Worm (Caenorhabditis elegans): ENCODE results near the gene F21A3.3.

DNA sequence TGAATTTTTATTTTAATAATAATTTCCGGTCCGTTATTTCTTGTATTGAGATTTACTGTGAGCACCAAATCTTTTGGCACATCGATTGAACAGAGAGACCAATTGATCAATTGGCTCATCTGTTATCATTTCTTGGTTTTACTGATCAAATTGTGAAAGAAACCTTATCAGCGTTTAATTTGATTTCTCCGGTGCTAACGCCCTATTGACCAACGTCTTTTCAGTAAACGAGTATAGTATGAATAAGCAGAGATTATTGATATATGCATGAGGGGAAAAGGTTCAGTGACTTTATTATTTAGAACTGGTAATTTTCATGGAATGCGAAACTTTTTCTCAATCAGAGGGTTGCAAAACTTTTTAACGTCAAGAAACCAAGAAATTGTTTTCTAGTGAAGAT lies 38.4 kb upstream of the F21A3.3 start:
- no peak for TF ChIP-seq aptf-3 (GFP tag; IDR thresholded peaks at IDR 0.05)
- TF ChIP-seq K11D2.4 (GFP tag; IDR thresholded peaks at IDR 0.05), result no peak
- no peak for TF ChIP-seq F49E8.2 (tag; optimal IDR thresholded peaks at IDR 0.05; ENCODE audit: insufficient read depth)
- no peak for TF ChIP-seq ceh-58 (GFP tag; IDR thresholded peaks at IDR 0.05)
- TF ChIP-seq dpl-1 (GFP tag; optimal IDR thresholded peaks at IDR 0.05), result no peak
- TF ChIP-seq snpc-1.1 (tag; optimal IDR thresholded peaks at IDR 0.05; ENCODE audit: insufficient read depth), result no peak
- TF ChIP-seq mxl-1 (tag; optimal IDR thresholded peaks at IDR 0.05), result no peak
- TF ChIP-seq efl-1 (GFP tag; optimal IDR thresholded peaks at IDR 0.05), result no peak
- TF ChIP-seq ceh-91 (GFP tag; IDR thresholded peaks at IDR 0.05), result no peak
- no peak for TF ChIP-seq egl-18 (GFP tag; IDR thresholded peaks at IDR 0.05)

All from whole organism, young adult.